Worm (Caenorhabditis elegans) whole organism, L1 larva: Measurements from ENCODE around the gene ncx-1.

Experiments
- aha-1 ChIP-seq: fragments of 150-350 bp; optimal IDR thresholded peaks from 2 replicates; lab custom pipeline; 2014; ENCODE audit warnings: missing biosample characterization, missing genetic modification characterization
- ces-1 ChIP-seq: fragments of 150-350 bp; optimal IDR thresholded peaks from 2 replicates; lab custom pipeline; 2014; ENCODE audit warnings: missing biosample characterization, missing genetic modification reagents, missing genetic modification characterization
- elt-2 ChIP-seq: sonication (generic microtip); optimal IDR thresholded peaks from 2 replicates; lab custom pipeline; 2016; ENCODE audit warnings: missing genetic modification characterization, mild to moderate bottlenecking, inconsistent platforms, missing compliant biosample characterization, missing genetic modification reagents
- fkh-10 ChIP-seq: sonication (generic microtip); optimal IDR thresholded peaks from 2 replicates; lab custom pipeline; 2017; ENCODE audit warnings: missing biosample characterization, missing genetic modification reagents, missing genetic modification characterization
- hlh-4 ChIP-seq: sonication (generic microtip); optimal IDR thresholded peaks from 2 replicates; lab custom pipeline; 2016; ENCODE audit warnings: mild to moderate bottlenecking, missing genetic modification characterization, missing compliant biosample characterization
- nhr-12 ChIP-seq: sonication (generic microtip); optimal IDR thresholded peaks from 2 replicates; lab custom pipeline; 2017; ENCODE audit warnings: missing biosample characterization, missing genetic modification characterization
- nhr-237 ChIP-seq: fragments of 150-350 bp; optimal IDR thresholded peaks from 2 replicates; lab custom pipeline; 2014; ENCODE audit warnings: missing biosample characterization, missing genetic modification characterization
- nhr-76 ChIP-seq: sonication (generic microtip); optimal IDR thresholded peaks from 2 replicates; lab custom pipeline; 2017; ENCODE audit warnings: missing biosample characterization, missing genetic modification characterization
- nhr-77 ChIP-seq: fragments of 150-350 bp; optimal IDR thresholded peaks from 2 replicates; lab custom pipeline; 2014; ENCODE audit warnings: missing biosample characterization, missing genetic modification characterization
- nhr-90 ChIP-seq: sonication (generic microtip); optimal IDR thresholded peaks from 2 replicates; lab custom pipeline; 2016; ENCODE audit warnings: mild to moderate bottlenecking, missing genetic modification characterization, missing compliant biosample characterization; ENCODE audit not compliant: poor library complexity
- skn-1 ChIP-seq: fragments of 150-350 bp; optimal IDR thresholded peaks from 2 replicates; lab custom pipeline; 2014; ENCODE audit warnings: missing biosample characterization, missing genetic modification characterization
- unc-62 ChIP-seq: fragments of 150-350 bp; optimal IDR thresholded peaks from 2 replicates; lab custom pipeline; 2014; ENCODE audit warnings: missing biosample characterization, missing genetic modification reagents, missing genetic modification characterization
- zag-1 ChIP-seq: fragments of 150-350 bp; optimal IDR thresholded peaks from 2 replicates; lab custom pipeline; 2014; ENCODE audit warnings: missing biosample characterization, missing genetic modification characterization

DNA sequence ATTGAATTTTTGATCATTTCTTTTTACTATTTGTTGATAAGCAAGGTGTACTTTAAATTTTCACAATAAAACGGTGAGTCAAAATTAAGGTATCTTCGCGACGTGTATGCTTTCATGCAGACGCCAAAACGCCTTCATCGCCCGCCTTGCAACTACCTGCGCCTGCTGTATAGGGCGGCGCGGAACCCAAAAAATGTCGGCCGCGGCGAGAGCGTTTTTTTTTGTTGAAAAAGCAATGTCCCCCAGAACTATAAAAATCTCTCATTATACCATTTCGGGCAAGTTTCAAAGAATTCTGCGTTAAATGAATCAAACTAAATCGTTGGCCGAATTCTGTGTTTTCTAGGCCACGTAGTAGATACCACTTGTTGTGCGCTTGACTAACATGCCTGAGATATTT, 23.2 kb upstream of the ncx-1 start:
- TF ChIP-seq elt-2 (tag; lab: Kevin White, UChicago) (no peak), nhr-77 (tag; lab: Kevin White, UChicago) (no peak), aha-1 (tag; lab: Kevin White, UChicago) (no peak), nhr-237 (no peak), ces-1 (GFP tag; lab: Kevin White, UChicago) (no peak), zag-1 (tag; lab: Kevin White, UChicago) (no peak), nhr-12 (no peak), fkh-10 (GFP tag; lab: Kevin White, UChicago) (no peak), nhr-90 (no peak), nhr-76 (tag; lab: Kevin White, UChicago) (no peak), skn-1 (tag; lab: Kevin White, UChicago) (no peak), hlh-4 (tag; lab: Kevin White, UChicago) (no peak), unc-62 (GFP tag; lab: Kevin White, UChicago) (no peak)
